Fruit fly (Drosophila melanogaster) whole organism, embryonic: Measurements from ENCODE around the gene GstZ1.

Experiments
- Awh ChIP-seq: fragments of 200-800 bp; sonication (Bioruptor generic); IDR thresholded peaks from 2 replicates; pipeline ENCODE4, ENCODE4 v1.3.6; 2022; ENCODE audit warnings: missing biosample characterization, missing genetic modification characterization
- CG11723 ChIP-seq: fragments of 200-800 bp; sonication (Bioruptor generic); optimal IDR thresholded peaks from 2 replicates; lab custom pipeline; 2017; ENCODE audit warnings: missing biosample characterization, mild to moderate bottlenecking, missing genetic modification characterization
- CG13296 ChIP-seq: fragments of 200-800 bp; sonication (Bioruptor generic); optimal IDR thresholded peaks from 3 replicates; lab custom pipeline; 2018; ENCODE audit warnings: missing biosample characterization, mild to moderate bottlenecking, missing genetic modification characterization
- CG13775 ChIP-seq: fragments of 200-800 bp; sonication (Bioruptor generic); optimal IDR thresholded peaks from 3 replicates; lab custom pipeline; 2017; ENCODE audit warnings: missing biosample characterization, mild to moderate bottlenecking, missing genetic modification characterization
- CG13894 ChIP-seq: fragments of 200-800 bp; sonication (Bioruptor generic); optimal IDR thresholded peaks from 3 replicates; lab custom pipeline; 2018; ENCODE audit warnings: missing biosample characterization, mild to moderate bottlenecking, missing genetic modification characterization, moderate library complexity
- CG2120 ChIP-seq: fragments of 200-800 bp; sonication (Bioruptor generic); optimal IDR thresholded peaks from 3 replicates; lab custom pipeline; 2016; ENCODE audit warnings: missing biosample characterization, missing genetic modification characterization
- CG2202 ChIP-seq: fragments of 200-800 bp; sonication (Bioruptor generic); optimal IDR thresholded peaks from 2 replicates; lab custom pipeline; 2018; ENCODE audit warnings: missing biosample characterization, mild to moderate bottlenecking, missing genetic modification characterization
- CG2712 ChIP-seq: fragments of 200-800 bp; optimal IDR thresholded peaks from 3 replicates; lab custom pipeline; 2019; ENCODE audit warnings: missing biosample characterization, mild to moderate bottlenecking, missing genetic modification characterization, moderate library complexity
- CG30020 ChIP-seq: fragments of 200-800 bp; optimal IDR thresholded peaks from 2 replicates; lab custom pipeline; 2019; ENCODE audit warnings: missing biosample characterization, mild to moderate bottlenecking, missing genetic modification characterization, moderate library complexity
- CG3163 ChIP-seq: fragments of 200-800 bp; sonication (Bioruptor generic); optimal IDR thresholded peaks from 3 replicates; lab custom pipeline; 2016; ENCODE audit warnings: missing biosample characterization, missing genetic modification characterization
- CG34422 ChIP-seq: fragments of 200-800 bp; sonication (Bioruptor generic); IDR thresholded peaks from 3 replicates; pipeline ENCODE4 v1.3.6; 2022; ENCODE audit warnings: missing biosample characterization, missing genetic modification characterization
- CG4360 ChIP-seq: fragments of 200-800 bp; sonication (Bioruptor generic); IDR thresholded peaks from 2 replicates; pipeline ENCODE4 v1.3.6; 2022; ENCODE audit warnings: missing biosample characterization, missing genetic modification characterization
- CG7372 ChIP-seq: fragments of 200-800 bp; sonication (Bioruptor generic); IDR thresholded peaks from 2 replicates; pipeline ENCODE4 v1.3.6; 2022; ENCODE audit warnings: missing biosample characterization, missing genetic modification characterization
- CG7839 ChIP-seq: fragments of 200-800 bp; sonication (Bioruptor generic); optimal IDR thresholded peaks from 3 replicates; lab custom pipeline; 2018; ENCODE audit warnings: missing biosample characterization, mild to moderate bottlenecking, missing genetic modification characterization, moderate library complexity
- CG8478 ChIP-seq: fragments of >200 bp; optimal IDR thresholded peaks from 2 replicates; lab custom pipeline; 2018
- CG8924 ChIP-seq: fragments of 200-800 bp; optimal IDR thresholded peaks from 3 replicates; lab custom pipeline; 2019; ENCODE audit warnings: missing biosample characterization, mild to moderate bottlenecking, missing genetic modification characterization, moderate library complexity
- CG9817 ChIP-seq: fragments of 200-800 bp; sonication (Bioruptor generic); optimal IDR thresholded peaks from 2 replicates; lab custom pipeline; 2018; ENCODE audit warnings: missing biosample characterization, mild to moderate bottlenecking, missing genetic modification characterization, moderate library complexity
- CG9876 ChIP-seq: fragments of 200-800 bp; sonication (Bioruptor generic); optimal IDR thresholded peaks from 2 replicates; lab custom pipeline; 2016; ENCODE audit warnings: missing biosample characterization, missing genetic modification characterization
- CHES-1-like ChIP-seq: fragments of 200-800 bp; sonication (Bioruptor generic); optimal IDR thresholded peaks from 2 replicates; lab custom pipeline; 2016; ENCODE audit warnings: missing biosample characterization, missing genetic modification characterization
- D19B ChIP-seq: fragments of 200-800 bp; sonication (Bioruptor generic); optimal IDR thresholded peaks from 2 replicates; lab custom pipeline; 2017; ENCODE audit warnings: missing biosample characterization, mild to moderate bottlenecking, missing genetic modification characterization
- Dbx ChIP-seq: fragments of 200-800 bp; sonication (Bioruptor generic); IDR thresholded peaks from 3 replicates; pipeline ENCODE4 v1.3.6; 2022; ENCODE audit warnings: missing biosample characterization, missing genetic modification characterization
- Eip74EF ChIP-seq, 2 experiments: fragments of 200-800 bp in 1 of 2; fragments of >200 bp in 1 of 2; sonication (Bioruptor generic) in 1 of 2; optimal IDR thresholded peaks; 2 replicates each; lab custom pipeline; 2017 to 2019; ENCODE audit warnings: missing biosample characterization in 2 of 2, missing genetic modification characterization in 2 of 2, mild to moderate bottlenecking in 1 of 2, moderate library complexity in 1 of 2
- Fer3 ChIP-seq: fragments of 200-800 bp; sonication (Bioruptor generic); optimal IDR thresholded peaks from 2 replicates; lab custom pipeline; 2018; ENCODE audit warnings: missing biosample characterization, mild to moderate bottlenecking, missing genetic modification characterization, moderate library complexity
- Gsc ChIP-seq: fragments of 200-800 bp; sonication (Bioruptor generic); IDR thresholded peaks from 2 replicates; pipeline ENCODE4 v1.3.6; 2022; ENCODE audit warnings: missing biosample characterization, missing genetic modification characterization
- HHEX ChIP-seq: fragments of 200-800 bp; sonication (Bioruptor generic); optimal IDR thresholded peaks from 3 replicates; lab custom pipeline; 2017; ENCODE audit warnings: missing biosample characterization, mild to moderate bottlenecking, missing genetic modification characterization, missing genetic modification reagents
- HLHmδ ChIP-seq: fragments of 200-800 bp; sonication (Bioruptor generic); optimal IDR thresholded peaks from 2 replicates; lab custom pipeline; 2018; ENCODE audit warnings: missing biosample characterization, mild to moderate bottlenecking, missing genetic modification characterization, moderate library complexity
- Nf-YA ChIP-seq: fragments of 200-800 bp; sonication (Bioruptor generic); IDR thresholded peaks from 2 replicates; pipeline ENCODE4 v1.3.6; 2022; ENCODE audit warnings: missing biosample characterization, missing genetic modification characterization
- Nf-YC ChIP-seq: fragments of 200-800 bp; optimal IDR thresholded peaks from 3 replicates; lab custom pipeline; 2019; ENCODE audit warnings: missing biosample characterization, mild to moderate bottlenecking, missing genetic modification characterization, moderate library complexity
- NfI ChIP-seq: fragments of 200-800 bp; sonication (Bioruptor generic); optimal IDR thresholded peaks from 3 replicates; lab custom pipeline; 2018; ENCODE audit warnings: missing biosample characterization, mild to moderate bottlenecking, missing genetic modification characterization, moderate library complexity
- Side ChIP-seq: fragments of 200-800 bp; sonication (Bioruptor generic); optimal IDR thresholded peaks from 2 replicates; lab custom pipeline; 2016; ENCODE audit warnings: missing biosample characterization, missing genetic modification characterization
- Stat92E ChIP-seq, 3 experiments: fragments of >200 bp in 2 of 3; fragments of 200-800 bp in 1 of 3; sonication (Bioruptor generic) in 1 of 3; optimal IDR thresholded peaks; 2 replicates each; lab custom pipeline; 2017 to 2019; ENCODE audit warnings: missing biosample characterization in 3 of 3, missing genetic modification characterization in 3 of 3, mild to moderate bottlenecking in 1 of 3, moderate library complexity in 1 of 3
- Trl ChIP-seq, 3 experiments: fragments of >200 bp in 2 of 3; fragments of 200-800 bp in 1 of 3; sonication (Bioruptor generic) in 1 of 3; optimal IDR thresholded peaks; 2 replicates in 1 of 3; 3 replicates in 2 of 3; lab custom pipeline; 2016 to 2017; ENCODE audit warnings: missing biosample characterization in 1 of 3, missing genetic modification characterization in 1 of 3
- az2 ChIP-seq: fragments of 200-800 bp; sonication (Bioruptor generic); optimal IDR thresholded peaks from 3 replicates; lab custom pipeline; 2016; ENCODE audit warnings: missing biosample characterization, missing genetic modification characterization
- bigmax ChIP-seq: fragments of 200-800 bp; sonication (Bioruptor generic); optimal IDR thresholded peaks from 2 replicates; lab custom pipeline; 2018; ENCODE audit warnings: missing biosample characterization, mild to moderate bottlenecking, missing genetic modification characterization
- br ChIP-seq: fragments of >200 bp; optimal IDR thresholded peaks from 2 replicates; lab custom pipeline; 2017
- chm ChIP-seq: fragments of 200-800 bp; sonication (Bioruptor generic); IDR thresholded peaks from 2 replicates; pipeline ENCODE4 v1.3.6; 2022; ENCODE audit warnings: missing biosample characterization, missing genetic modification characterization
- croc ChIP-seq: fragments of 200-800 bp; sonication (Bioruptor generic); conservative IDR thresholded peaks from 3 replicates; pipeline ENCODE4 v1.3.6; 2022; ENCODE audit warnings: missing biosample characterization, missing genetic modification characterization
- ewg ChIP-seq: fragments of 200-800 bp; sonication (Bioruptor generic); optimal IDR thresholded peaks from 3 replicates; lab custom pipeline; 2017; ENCODE audit warnings: mild to moderate bottlenecking, missing biosample characterization, missing genetic modification reagents, missing genetic modification characterization
- exex ChIP-seq: fragments of 200-800 bp; sonication (Bioruptor generic); optimal IDR thresholded peaks from 4 replicates; lab custom pipeline; 2018; ENCODE audit warnings: missing biosample characterization, mild to moderate bottlenecking, missing genetic modification characterization, moderate library complexity
- luna ChIP-seq: fragments of 200-800 bp; sonication (Bioruptor generic); optimal IDR thresholded peaks from 2 replicates; lab custom pipeline; 2016; ENCODE audit warnings: missing biosample characterization, missing genetic modification characterization
- mam ChIP-seq: fragments of 200-800 bp; sonication (Bioruptor generic); optimal IDR thresholded peaks from 3 replicates; lab custom pipeline; 2016; ENCODE audit warnings: missing biosample characterization, missing genetic modification characterization
- nerfin-1 ChIP-seq: fragments of 200-800 bp; sonication (Bioruptor generic); optimal IDR thresholded peaks from 3 replicates; lab custom pipeline; 2019; ENCODE audit warnings: missing biosample characterization, mild to moderate bottlenecking, missing genetic modification characterization, moderate library complexity
- nom ChIP-seq: fragments of 200-800 bp; sonication (Bioruptor generic); optimal IDR thresholded peaks from 2 replicates; lab custom pipeline; 2017; ENCODE audit warnings: missing biosample characterization, missing genetic modification characterization, mild to moderate bottlenecking, moderate library complexity, missing genetic modification reagents
- otp ChIP-seq: fragments of 200-800 bp; sonication (Bioruptor generic); IDR thresholded peaks from 3 replicates; pipeline ENCODE4, ENCODE4 v1.3.6; 2022; ENCODE audit warnings: missing biosample characterization, missing genetic modification characterization
- pb ChIP-seq: fragments of 200-800 bp; sonication (Bioruptor generic); optimal IDR thresholded peaks from 3 replicates; lab custom pipeline; 2016; ENCODE audit warnings: missing biosample characterization, missing genetic modification characterization
- pzg ChIP-seq: fragments of 200-800 bp; sonication (Bioruptor generic); optimal IDR thresholded peaks from 3 replicates; lab custom pipeline; 2018; ENCODE audit warnings: missing biosample characterization, mild to moderate bottlenecking, missing genetic modification characterization, moderate library complexity
- sisA ChIP-seq: fragments of 200-800 bp; sonication (Bioruptor generic); IDR thresholded peaks from 2 replicates; pipeline ENCODE4 v1.3.6; 2022; ENCODE audit warnings: missing biosample characterization, missing genetic modification characterization
- toy ChIP-seq: fragments of 200-800 bp; sonication (Bioruptor generic); IDR thresholded peaks from 2 replicates; pipeline ENCODE4 v1.3.6; 2022; ENCODE audit warnings: missing biosample characterization, missing genetic modification characterization
- unc-4 ChIP-seq: fragments of 200-800 bp; sonication (Bioruptor generic); IDR thresholded peaks from 2 replicates; pipeline ENCODE4 v1.3.6; 2022; ENCODE audit warnings: missing biosample characterization, missing genetic modification characterization; ENCODE audit not compliant: partially characterized antibody
- vvl ChIP-seq: fragments of 200-800 bp; sonication (Bioruptor generic); IDR thresholded peaks from 2 replicates; pipeline ENCODE4 v1.3.6; 2022; ENCODE audit warnings: missing biosample characterization, missing genetic modification characterization
- yki ChIP-seq: fragments of >200 bp; optimal IDR thresholded peaks from 3 replicates; lab custom pipeline; 2018

The GstZ1 gene

dm6 chr3R:9502416-9502763, 46.0 kb upstream of the GstZ1 start, which contains the start of gene RhoL:
TSS of gene RhoL (minus strand) at chr3R:9502581.
- TF ChIP-seq CG4360 (no peak), pb (peak; percentile 28), CG7372 (GFP tag; lab: Robert Waterston, UW) (no peak), Nf-YC (tag; lab: Kevin White, UChicago) (peak; percentile 67), CG9876 (GFP tag; lab: Kevin White, UChicago) (no peak), CG2120 (GFP tag; lab: Kevin White, UChicago) (peak; percentile 12), chm (GFP tag; lab: Robert Waterston, UW) (peak; percentile 67), HHEX (GFP tag; lab: Kevin White, UChicago) (peak; percentile 36), Side (GFP tag; lab: Kevin White, UChicago) (peak; percentile 31), yki (lab: Kevin White, UChicago) (peak; percentile 75), otp (GFP tag; lab: Robert Waterston, UW) (no peak), nom (GFP tag; lab: Kevin White, UChicago) (peak; percentile 76), exex (tag; lab: Kevin White, UChicago) (peak; percentile 53), ewg (GFP tag; lab: Kevin White, UChicago) (no peak), croc (GFP tag; lab: Robert Waterston, UW) (no peak), bigmax (GFP tag; lab: Kevin White, UChicago) (no peak), Gsc (GFP tag; lab: Robert Waterston, UW) (no peak), Awh (0 out of 2 replicates have a peak, but pooled peaks have one; percentile 37), NfI (GFP tag; lab: Kevin White, UChicago) (peak; percentile 3), az2 (no peak), CG7839 (no peak), CG30020 (tag; lab: Kevin White, UChicago) (no peak), br (lab: Kevin White, UChicago) (no peak), CG13775 (no peak), CG11723 (no peak), vvl (GFP tag; lab: Robert Waterston, UW) (peak; percentile 39), CG9817 (no peak), CG8478 (no peak), sisA (GFP tag; lab: Robert Waterston, UW) (no peak), CG2712 (tag; lab: Kevin White, UChicago) (peak; percentile 27), CG34422 (peak; percentile 39; the same call in 1 of the 3 replicates), luna (GFP tag; lab: Kevin White, UChicago) (no peak), Fer3 (tag; lab: Kevin White, UChicago) (no peak), CG8924 (peak; percentile 20), HLHmδ (GFP tag; lab: Kevin White, UChicago) (peak; percentile 90), nerfin-1 (tag; lab: Kevin White, UChicago) (no peak), CG13894 (tag; lab: Kevin White, UChicago) (peak; percentile 18), Eip74EF (GFP tag; optimal IDR thresholded peaks at IDR 0.05; lab: Kevin White, UChicago) (peak in 1 of 2 experiments; percentile 23), Dbx (GFP tag; lab: Robert Waterston, UW) (peak; percentile 39; the same call in 1 of the 3 replicates), Nf-YA (GFP tag; lab: Robert Waterston, UW) (0 out of 2 replicates have a peak, but pooled peaks have one; percentile 24), D19B (GFP tag; lab: Kevin White, UChicago) (no peak), Stat92E (GFP tag; optimal IDR thresholded peaks at IDR 0.05; lab: Kevin White, UChicago) (peak in 1 of 3 experiments; percentile 49), CG13296 (GFP tag; lab: Kevin White, UChicago) (peak; percentile 54), CG2202 (no peak), Trl (optimal IDR thresholded peaks at IDR 0.05; lab: Kevin White, UChicago) (peak; percentile 93), Trl (GFP tag; optimal IDR thresholded peaks at IDR 0.05; lab: Kevin White, UChicago) (peak; percentile 38), unc-4 (GFP tag; lab: Robert Waterston, UW) (peak; percentile 44; the same call in 1 of the 2 replicates), toy (GFP tag; lab: Robert Waterston, UW) (0 out of 2 replicates have a peak, but pooled peaks have one; percentile 40), CG3163 (peak; percentile 98), pzg (GFP tag; lab: Kevin White, UChicago) (no peak), mam (GFP tag; lab: Kevin White, UChicago) (no peak), CHES-1-like (GFP tag; lab: Kevin White, UChicago) (peak; percentile 20)
